Worm (Caenorhabditis elegans) whole organism, L1 larva: ENCODE data around the gene W08A12.3.

Source experiments
- aly-2 ChIP-seq: fragments of 150-350 bp; optimal IDR thresholded peaks from 2 replicates; lab custom pipeline; 2014; ENCODE audit warnings: missing biosample characterization, missing genetic modification characterization
- ama-1 ChIP-seq: fragments of 150-350 bp; optimal IDR thresholded peaks from 2 replicates; lab custom pipeline; 2014
- ceh-8 ChIP-seq: fragments of 200-800 bp; sonication (Bioruptor generic); optimal IDR thresholded peaks from 2 replicates; lab custom pipeline; 2018; ENCODE audit warnings: mild to moderate bottlenecking, missing genetic modification characterization, moderate library complexity, missing compliant biosample characterization
- ceh-82 ChIP-seq, 3 experiments: fragments of 150-350 bp in 1 of 3; sonication (generic microtip) in 2 of 3; optimal IDR thresholded peaks; 2 replicates each; lab custom pipeline; 2014 to 2017; ENCODE audit warnings: missing biosample characterization in 3 of 3, missing genetic modification characterization in 3 of 3
- dpl-1 ChIP-seq, 3 experiments: fragments of 150-350 bp in 2 of 3; sonication (generic microtip) in 1 of 3; optimal IDR thresholded peaks; 2 replicates each; lab custom pipeline; 2014 to 2017; ENCODE audit warnings: missing biosample characterization in 3 of 3, missing genetic modification characterization in 3 of 3, missing genetic modification reagents in 3 of 3
- dsc-1 ChIP-seq: sonication (generic microtip); optimal IDR thresholded peaks from 2 replicates; lab custom pipeline; 2016; ENCODE audit warnings: mild to moderate bottlenecking, missing genetic modification characterization, missing compliant biosample characterization
- efl-1 ChIP-seq, 4 experiments: fragments of 150-350 bp; optimal IDR thresholded peaks in 3 of 4; peaks in 1 of 4; 1 replicate in 1 of 4; 2 replicates in 3 of 4; lab custom pipeline; 2014; ENCODE audit warnings: missing biosample characterization in 2 of 4, missing genetic modification characterization in 2 of 4, missing genetic modification reagents in 2 of 4
- efl-3 ChIP-seq: fragments of 200-800 bp; sonication (Bioruptor generic); optimal IDR thresholded peaks from 2 replicates; lab custom pipeline; 2018; ENCODE audit warnings: mild to moderate bottlenecking, missing genetic modification characterization, missing compliant biosample characterization
- egl-13 ChIP-seq: sonication (generic microtip); optimal IDR thresholded peaks from 2 replicates; lab custom pipeline; 2016; ENCODE audit warnings: missing genotype, missing genetic modification reagents, missing genetic modification characterization, missing compliant biosample characterization
- elt-2 ChIP-seq: sonication (generic microtip); optimal IDR thresholded peaks from 2 replicates; lab custom pipeline; 2016; ENCODE audit warnings: missing genetic modification characterization, mild to moderate bottlenecking, inconsistent platforms, missing compliant biosample characterization, missing genetic modification reagents
- elt-3 ChIP-seq, 6 experiments: fragments of 150-350 bp in 1 of 6; sonication (generic microtip); optimal IDR thresholded peaks; 2 replicates each; lab custom pipeline; 2017 to 2018; ENCODE audit warnings: missing biosample characterization in 6 of 6, missing genetic modification characterization in 6 of 6, inconsistent platforms in 1 of 6
- fkh-10 ChIP-seq: sonication (generic microtip); optimal IDR thresholded peaks from 2 replicates; lab custom pipeline; 2017; ENCODE audit warnings: missing biosample characterization, missing genetic modification reagents, missing genetic modification characterization
- fkh-8 ChIP-seq: sonication (generic microtip); optimal IDR thresholded peaks from 2 replicates; lab custom pipeline; 2016; ENCODE audit warnings: mild to moderate bottlenecking, missing genetic modification characterization, missing compliant biosample characterization
- fos-1 ChIP-seq: fragments of 150-350 bp; optimal IDR thresholded peaks from 2 replicates; lab custom pipeline; 2014; ENCODE audit warnings: missing biosample characterization, missing genetic modification characterization
- grh-1 ChIP-seq: fragments of 200-800 bp; sonication (Bioruptor generic); IDR thresholded peaks from 2 replicates; pipeline ENCODE4 v1.3.6; 2022; ENCODE audit warnings: missing genetic modification reagents, missing genetic modification characterization, missing compliant biosample characterization
- hlh-17 ChIP-seq: fragments of 200-800 bp; sonication (Bioruptor generic); optimal IDR thresholded peaks from 2 replicates; lab custom pipeline; 2018; ENCODE audit warnings: missing genetic modification characterization, mild to moderate bottlenecking, missing compliant biosample characterization, moderate library complexity, borderline replicate concordance
- isw-1 ChIP-seq: fragments of 200-800 bp; sonication (Bioruptor generic); IDR thresholded peaks from 2 replicates; pipeline ENCODE4 v1.3.6; 2022; ENCODE audit warnings: missing genetic modification characterization, missing compliant biosample characterization
- lin-13 ChIP-seq: fragments of 150-350 bp; optimal IDR thresholded peaks from 2 replicates; lab custom pipeline; 2014; ENCODE audit warnings: missing biosample characterization, missing genetic modification reagents, missing genetic modification characterization
- lin-14 ChIP-seq: fragments of 200-800 bp; sonication (Bioruptor generic); optimal IDR thresholded peaks from 2 replicates; lab custom pipeline; 2018; ENCODE audit warnings: mild to moderate bottlenecking, missing genetic modification characterization, moderate library complexity, missing compliant biosample characterization
- lin-35 ChIP-seq, 2 experiments: fragments of 150-350 bp; optimal IDR thresholded peaks; 2 replicates each; lab custom pipeline; 2014; ENCODE audit warnings: missing biosample characterization in 2 of 2, missing genetic modification characterization in 2 of 2, missing genetic modification reagents in 2 of 2
- lsy-2 ChIP-seq, 2 experiments: fragments of 150-350 bp; optimal IDR thresholded peaks; 2 replicates each; lab custom pipeline; 2014; ENCODE audit warnings: missing biosample characterization in 2 of 2, missing genetic modification characterization in 2 of 2
- mab-9 ChIP-seq: fragments of 200-800 bp; sonication (Bioruptor generic); IDR thresholded peaks from 2 replicates; pipeline ENCODE4 v1.3.6; 2022; ENCODE audit warnings: missing genetic modification reagents, missing genetic modification characterization, missing compliant biosample characterization
- mef-2 ChIP-seq: fragments of 150-350 bp; optimal IDR thresholded peaks from 2 replicates; lab custom pipeline; 2014; ENCODE audit warnings: missing biosample characterization, missing genetic modification characterization
- mep-1 ChIP-seq: fragments of 150-350 bp; optimal IDR thresholded peaks from 2 replicates; lab custom pipeline; 2014; ENCODE audit warnings: missing biosample characterization, missing genetic modification characterization
- nhr-11 ChIP-seq: fragments of 150-350 bp; optimal IDR thresholded peaks from 2 replicates; lab custom pipeline; 2014; ENCODE audit warnings: missing biosample characterization, missing genetic modification characterization
- nhr-19 ChIP-seq: fragments of 200-800 bp; sonication (Bioruptor generic); conservative IDR thresholded peaks from 2 replicates; pipeline ENCODE4 v1.3.6; 2022; ENCODE audit warnings: missing genetic modification characterization, missing compliant biosample characterization
- nhr-20 ChIP-seq: sonication (generic microtip); optimal IDR thresholded peaks from 2 replicates; lab custom pipeline; 2016; ENCODE audit warnings: mild to moderate bottlenecking, missing genetic modification characterization, missing compliant biosample characterization
- nhr-47 ChIP-seq: sonication (generic microtip); optimal IDR thresholded peaks from 2 replicates; lab custom pipeline; 2016; ENCODE audit warnings: mild to moderate bottlenecking, missing genetic modification characterization, moderate library complexity, missing compliant biosample characterization
- nhr-71 ChIP-seq: sonication (generic microtip); optimal IDR thresholded peaks from 2 replicates; lab custom pipeline; 2016; ENCODE audit warnings: mild to moderate bottlenecking, missing genetic modification characterization, moderate library complexity, missing compliant biosample characterization
- nhr-77 ChIP-seq: fragments of 150-350 bp; optimal IDR thresholded peaks from 2 replicates; lab custom pipeline; 2014; ENCODE audit warnings: missing biosample characterization, missing genetic modification characterization
- pag-3 ChIP-seq: sonication (generic microtip); optimal IDR thresholded peaks from 2 replicates; lab custom pipeline; 2017; ENCODE audit warnings: missing genetic modification characterization, mild to moderate bottlenecking, missing compliant biosample characterization, antibody characterized with exemption, borderline replicate concordance; ENCODE audit not compliant: insufficient read depth
- pqm-1 ChIP-seq: sonication (generic microtip); optimal IDR thresholded peaks from 3 replicates; lab custom pipeline; 2017; ENCODE audit warnings: missing biosample characterization, missing genetic modification characterization
- skn-1 ChIP-seq: fragments of 150-350 bp; optimal IDR thresholded peaks from 2 replicates; lab custom pipeline; 2014; ENCODE audit warnings: missing biosample characterization, missing genetic modification characterization
- snpc-4 ChIP-seq: fragments of 150-350 bp; optimal IDR thresholded peaks from 2 replicates; lab custom pipeline; 2014; ENCODE audit warnings: missing biosample characterization, missing genetic modification characterization
- snu-23 ChIP-seq: sonication (generic microtip); optimal IDR thresholded peaks from 2 replicates; lab custom pipeline; 2016; ENCODE audit warnings: missing genetic modification characterization, missing compliant biosample characterization
- sox-4 ChIP-seq: sonication (generic microtip); optimal IDR thresholded peaks from 2 replicates; lab custom pipeline; 2016; ENCODE audit warnings: missing genetic modification characterization, missing compliant biosample characterization
- swsn-7 ChIP-seq: sonication (generic microtip); optimal IDR thresholded peaks from 2 replicates; lab custom pipeline; 2016; ENCODE audit warnings: missing genetic modification characterization, missing compliant biosample characterization
- tbx-2 ChIP-seq: sonication (generic microtip); optimal IDR thresholded peaks from 2 replicates; lab custom pipeline; 2016; ENCODE audit warnings: missing genetic modification characterization, missing compliant biosample characterization
- unc-62 ChIP-seq: fragments of 150-350 bp; optimal IDR thresholded peaks from 2 replicates; lab custom pipeline; 2014; ENCODE audit warnings: missing biosample characterization, missing genetic modification reagents, missing genetic modification characterization
- unc-86 ChIP-seq: sonication (generic microtip); optimal IDR thresholded peaks from 2 replicates; lab custom pipeline; 2016; ENCODE audit warnings: missing genetic modification characterization, missing compliant biosample characterization
- unc-98 ChIP-seq: fragments of 200-800 bp; sonication (Bioruptor generic); IDR thresholded peaks from 2 replicates; pipeline ENCODE4 v1.3.6; 2022; ENCODE audit warnings: missing genetic modification characterization, missing compliant biosample characterization
- vab-15 ChIP-seq: sonication (generic microtip); optimal IDR thresholded peaks from 2 replicates; lab custom pipeline; 2017; ENCODE audit warnings: missing genotype, mild to moderate bottlenecking, missing genetic modification characterization, missing compliant biosample characterization
- xbp-1 ChIP-seq: sonication (generic microtip); optimal IDR thresholded peaks from 2 replicates; lab custom pipeline; 2016; ENCODE audit warnings: missing genetic modification characterization, missing compliant biosample characterization
- ztf-11 ChIP-seq, 2 experiments: sonication (generic microtip); optimal IDR thresholded peaks; 2 replicates each; lab custom pipeline; 2016 to 2017; ENCODE audit warnings: missing genetic modification characterization in 2 of 2, missing biosample characterization in 1 of 2, missing compliant biosample characterization in 1 of 2

The W08A12.3 gene

ce11 chrV:3716279-3716887 is 33.7 kb downstream of the W08A12.3 start (continued):
- TF ChIP-seq dpl-1 (GFP tag; optimal IDR thresholded peaks at IDR 0.05; lab: Kevin White, UChicago) (peak in 1 of 3 experiments; percentile 16), nhr-20 (tag; lab: Kevin White, UChicago) (no peak), fkh-10 (peak; percentile 96), grh-1 (no peak)

- no peak for TF ChIP-seq grh-1
- peak; percentile 90 for TF ChIP-seq lin-14 (GFP tag; lab: Kevin White, UChicago)
- TF ChIP-seq vab-15 (tag; lab: Kevin White, UChicago) = no peak
- TF ChIP-seq nhr-77 = no peak
- TF ChIP-seq unc-98 (GFP tag; lab: Robert Waterston, UW) = no peak
- TF ChIP-seq isw-1 (GFP tag; lab: Robert Waterston, UW) = 0 out of 2 replicates have a peak, but pooled peaks have one; percentile 11
- no peak for TF ChIP-seq nhr-11 (tag; lab: Kevin White, UChicago)
- no peak for TF ChIP-seq elt-3 (tag; optimal IDR thresholded peaks at IDR 0.05; lab: Kevin White, UChicago)
- peak; percentile 88 for TF ChIP-seq fkh-8
- TF ChIP-seq skn-1 (tag; lab: Kevin White, UChicago) = peak; percentile 45
- TF ChIP-seq elt-2 (tag; lab: Kevin White, UChicago) = no peak
- peak; percentile 19 to 58 for TF ChIP-seq lsy-2 (tag; optimal IDR thresholded peaks at IDR 0.05; lab: Kevin White, UChicago)
- TF ChIP-seq unc-86 (tag; lab: Kevin White, UChicago) = peak; percentile 77
- TF ChIP-seq ama-1 (lab: Kevin White, UChicago) = peak; percentile 7
- TF ChIP-seq swsn-7 (tag; lab: Kevin White, UChicago) = peak; percentile 53
- peak; percentile 48 for TF ChIP-seq tbx-2 (tag; lab: Kevin White, UChicago)
- no peak for TF ChIP-seq fos-1 (tag; lab: Kevin White, UChicago)
- no peak for TF ChIP-seq mef-2
- TF ChIP-seq efl-1 (optimal IDR thresholded peaks at IDR 0.05; lab: Kevin White, UChicago) = peak; percentile 26 to 37
- no peak for TF ChIP-seq efl-1 (GFP tag; optimal IDR thresholded peaks at IDR 0.05 in 1 of 2; lab: Kevin White, UChicago)
- peak; percentile 57 for TF ChIP-seq snu-23
- TF ChIP-seq dsc-1 (tag; lab: Kevin White, UChicago) = peak; percentile 43
- no peak for TF ChIP-seq pqm-1
- peak; percentile 64 for TF ChIP-seq nhr-47
- no peak for TF ChIP-seq pag-3 (tag; lab: Kevin White, UChicago)
- peak; percentile 31 for TF ChIP-seq lin-13 (GFP tag; lab: Kevin White, UChicago)
- peak; percentile 39 for TF ChIP-seq mep-1 (tag; lab: Kevin White, UChicago)
- TF ChIP-seq ceh-82 (tag; optimal IDR thresholded peaks at IDR 0.05; lab: Kevin White, UChicago) = peak in 2 of 3 experiments; percentile 36 to 65
- TF ChIP-seq snpc-4 (tag; lab: Kevin White, UChicago) = peak; percentile 12
- no peak for TF ChIP-seq unc-62 (GFP tag; lab: Kevin White, UChicago)
- TF ChIP-seq xbp-1 = peak; percentile 40
- peak; percentile 26 for TF ChIP-seq nhr-19 (GFP tag; lab: Robert Waterston, UW)
- peak; percentile 36 for TF ChIP-seq egl-13
- TF ChIP-seq ztf-11 (tag; optimal IDR thresholded peaks at IDR 0.05; lab: Kevin White, UChicago) = peak in 1 of 2 experiments; percentile 36
- peak; percentile 67 for TF ChIP-seq nhr-71
- peak in 1 of 2 experiments; percentile 39 for TF ChIP-seq lin-35 (GFP tag; optimal IDR thresholded peaks at IDR 0.05; lab: Kevin White, UChicago)
- TF ChIP-seq fkh-10 = peak; percentile 88
- TF ChIP-seq hlh-17 (GFP tag; lab: Kevin White, UChicago) = no peak
- peak in 1 of 3 experiments; percentile 20 for TF ChIP-seq dpl-1 (GFP tag; optimal IDR thresholded peaks at IDR 0.05; lab: Kevin White, UChicago)
- TF ChIP-seq ceh-8 (GFP tag; lab: Kevin White, UChicago) = peak; percentile 38
- TF ChIP-seq sox-4 (tag; lab: Kevin White, UChicago) = peak; percentile 10
- no peak for TF ChIP-seq efl-3 (GFP tag; lab: Kevin White, UChicago)
- TF ChIP-seq mab-9 = 0 out of 2 replicates have a peak, but pooled peaks have one; percentile 9
- no peak for TF ChIP-seq aly-2 (tag; lab: Kevin White, UChicago)
Observed at ce11 chrV:3717751-3718150, 35.1 kb downstream of the W08A12.3 start.
